Fruit fly (Drosophila melanogaster) whole organism: ENCODE data around the gene CG31810.

ENCODE experiments used
- CG8478 ChIP-seq: fragments of >200 bp; optimal IDR thresholded peaks from 2 replicates; lab custom pipeline; 2018; ENCODE audit warnings: inconsistent platforms
- Dll ChIP-seq: fragments of >200 bp; optimal IDR thresholded peaks from 2 replicates; lab custom pipeline; 2017
- EcR ChIP-seq, 2 experiments: fragments of >200 bp; optimal IDR thresholded peaks; 2 replicates each; lab custom pipeline; 2017; ENCODE audit warnings: missing biosample characterization in 2 of 2, missing genetic modification characterization in 2 of 2, missing genetic modification reagents in 2 of 2
- pan ChIP-seq: fragments of >200 bp; optimal IDR thresholded peaks from 2 replicates; lab custom pipeline; 2017
- psq ChIP-seq: fragments of >200 bp; optimal IDR thresholded peaks from 2 replicates; lab custom pipeline; 2017
- usp ChIP-seq: fragments of >200 bp; optimal IDR thresholded peaks from 2 replicates; lab custom pipeline; 2017; ENCODE audit warnings: missing biosample characterization, missing genetic modification characterization, mixed read lengths

dm6 chr2L:16801578-16802152 is 50.5 kb downstream of the CG31810 start:
- no peak for TF ChIP-seq CG8478 (lab: Kevin White, UChicago)
- no peak for TF ChIP-seq Dll (lab: Kevin White, UChicago)
- TF ChIP-seq EcR (GFP tag; optimal IDR thresholded peaks at IDR 0.05; lab: Kevin White, UChicago), result no peak
- TF ChIP-seq psq (lab: Kevin White, UChicago), result no peak
- TF ChIP-seq usp (GFP tag; lab: Kevin White, UChicago), result no peak
- TF ChIP-seq pan (lab: Kevin White, UChicago), result no peak
